Worm (Caenorhabditis elegans) whole organism, early embryonic: ENCODE measurements around the gene ssu-2.

Source experiments
- F13C5.2 ChIP-seq: sonication (generic microtip); optimal IDR thresholded peaks from 2 replicates; lab custom pipeline; 2017; ENCODE audit warnings: mild to moderate bottlenecking, missing genetic modification characterization, inconsistent platforms, missing compliant biosample characterization
- ama-1 ChIP-seq: fragments of 150-350 bp; optimal IDR thresholded peaks from 2 replicates; lab custom pipeline; 2014
- ceh-36 ChIP-seq: sonication (generic microtip); optimal IDR thresholded peaks from 2 replicates; lab custom pipeline; 2016; ENCODE audit warnings: missing genetic modification characterization, inconsistent platforms, missing compliant biosample characterization
- flt-1 ChIP-seq: fragments of 200-800 bp; sonication (Bioruptor generic); IDR thresholded peaks from 2 replicates; pipeline ENCODE4 v1.3.6; 2022; ENCODE audit warnings: missing genetic modification characterization, missing compliant biosample characterization
- hmg-4 ChIP-seq: fragments of 200-800 bp; sonication (Bioruptor generic); optimal IDR thresholded peaks from 2 replicates; lab custom pipeline; 2018; ENCODE audit warnings: mild to moderate bottlenecking, missing genetic modification characterization, missing compliant biosample characterization
- scrt-1 ChIP-seq: fragments of 200-800 bp; sonication (Bioruptor generic); IDR thresholded peaks from 2 replicates; pipeline ENCODE4 v1.3.6; 2022; ENCODE audit warnings: missing genetic modification characterization, missing compliant biosample characterization
- sea-1 ChIP-seq: fragments of 200-800 bp; sonication (Bioruptor generic); conservative IDR thresholded peaks from 2 replicates; pipeline ENCODE4 v1.3.6; 2022; ENCODE audit warnings: missing genetic modification characterization, missing compliant biosample characterization

ce11 chrIV:14391268-14391667, 30.2 kb downstream of the ssu-2 start:
- no peak for TF ChIP-seq ama-1 (lab: Kevin White, UChicago)
- TF ChIP-seq ceh-36 (tag; lab: Kevin White, UChicago) = no peak
- TF ChIP-seq F13C5.2 (tag; lab: Kevin White, UChicago) = no peak
- no peak for TF ChIP-seq scrt-1
- TF ChIP-seq sea-1 (GFP tag; lab: Robert Waterston, UW) = no peak
- TF ChIP-seq flt-1 = no peak
- no peak for TF ChIP-seq hmg-4 (GFP tag; lab: Kevin White, UChicago)
